Worm (Caenorhabditis elegans) whole organism, late embryonic: ENCODE results near the gene srw-99.
"Not testable (repeated sequence)": the region's sequence is repeated elsewhere in the genome, so short reads cannot be mapped to it uniquely, and the experiment has no call there.

Source experiments
- F13H6.1 ChIP-seq: sonication (generic microtip); optimal IDR thresholded peaks from 2 replicates; lab custom pipeline; 2016; ENCODE audit warnings: missing genetic modification characterization, missing compliant biosample characterization
- K02D7.2 ChIP-seq: sonication (generic microtip); optimal IDR thresholded peaks from 2 replicates; lab custom pipeline; 2017; ENCODE audit warnings: mild to moderate bottlenecking, missing genetic modification characterization, missing compliant biosample characterization
- K09A11.1 ChIP-seq: sonication (generic microtip); optimal IDR thresholded peaks from 2 replicates; lab custom pipeline; 2017; ENCODE audit warnings: antibody characterized with exemption, mild to moderate bottlenecking, missing genetic modification characterization, missing compliant biosample characterization; ENCODE audit not compliant: insufficient read depth
- T23F11.4 ChIP-seq: fragments of 200-800 bp; sonication (Bioruptor generic); optimal IDR thresholded peaks from 2 replicates; lab custom pipeline; 2018; ENCODE audit warnings: mild to moderate bottlenecking, missing genetic modification characterization, missing compliant biosample characterization
- ahr-1 ChIP-seq: sonication (generic microtip); optimal IDR thresholded peaks from 2 replicates; lab custom pipeline; 2016; ENCODE audit warnings: missing genetic modification characterization, missing compliant biosample characterization
- ceh-14 ChIP-seq: sonication (generic microtip); optimal IDR thresholded peaks from 2 replicates; lab custom pipeline; 2016; ENCODE audit warnings: missing genotype, missing genetic modification characterization, missing compliant biosample characterization
- ceh-18 ChIP-seq: sonication (generic microtip); optimal IDR thresholded peaks from 2 replicates; lab custom pipeline; 2016; ENCODE audit warnings: missing genetic modification characterization, missing compliant biosample characterization
- ceh-19 ChIP-seq: fragments of 200-800 bp; sonication (Bioruptor generic); optimal IDR thresholded peaks from 2 replicates; lab custom pipeline; 2018; ENCODE audit warnings: mild to moderate bottlenecking, missing genetic modification characterization, missing compliant biosample characterization
- ceh-30 ChIP-seq: fragments of 150-350 bp; optimal IDR thresholded peaks from 2 replicates; lab custom pipeline; 2014; ENCODE audit warnings: missing biosample characterization, missing genetic modification characterization
- ceh-31 ChIP-seq: sonication (generic microtip); optimal IDR thresholded peaks from 2 replicates; lab custom pipeline; 2016; ENCODE audit warnings: missing genetic modification characterization, missing compliant biosample characterization
- ceh-6 ChIP-seq: fragments of 200-800 bp; sonication (Bioruptor generic); optimal IDR thresholded peaks from 2 replicates; lab custom pipeline; 2018; ENCODE audit warnings: mild to moderate bottlenecking, missing genetic modification characterization, missing compliant biosample characterization
- dve-1 ChIP-seq: sonication (generic microtip); optimal IDR thresholded peaks from 2 replicates; lab custom pipeline; 2017; ENCODE audit warnings: antibody characterized with exemption, mild to moderate bottlenecking, missing genetic modification characterization, missing compliant biosample characterization
- eyg-1 ChIP-seq: sonication (generic microtip); optimal IDR thresholded peaks from 2 replicates; lab custom pipeline; 2016; ENCODE audit warnings: missing genotype, missing genetic modification characterization, missing compliant biosample characterization
- fax-1 ChIP-seq: sonication (generic microtip); optimal IDR thresholded peaks from 2 replicates; lab custom pipeline; 2016; ENCODE audit warnings: missing genotype, missing genetic modification characterization, missing compliant biosample characterization
- fkh-6 ChIP-seq: sonication (generic microtip); optimal IDR thresholded peaks from 2 replicates; lab custom pipeline; 2016; ENCODE audit warnings: missing genetic modification characterization, missing compliant biosample characterization
- gmeb-2 ChIP-seq: sonication (generic microtip); optimal IDR thresholded peaks from 2 replicates; lab custom pipeline; 2016; ENCODE audit warnings: missing genetic modification characterization, inconsistent platforms, missing compliant biosample characterization
- hlh-6 ChIP-seq: sonication (generic microtip); optimal IDR thresholded peaks from 2 replicates; lab custom pipeline; 2016; ENCODE audit warnings: missing genotype, missing genetic modification characterization, missing compliant biosample characterization
- lin-11 ChIP-seq: fragments of 200-800 bp; sonication (Bioruptor generic); optimal IDR thresholded peaks from 2 replicates; lab custom pipeline; 2018; ENCODE audit warnings: mild to moderate bottlenecking, missing genetic modification characterization, missing compliant biosample characterization
- mec-3 ChIP-seq: sonication (generic microtip); optimal IDR thresholded peaks from 2 replicates; lab custom pipeline; 2016; ENCODE audit warnings: borderline replicate concordance, missing genetic modification characterization, missing compliant biosample characterization
- nfya-1 ChIP-seq: sonication (generic microtip); optimal IDR thresholded peaks from 2 replicates; lab custom pipeline; 2017; ENCODE audit warnings: missing genetic modification characterization, mild to moderate bottlenecking, missing compliant biosample characterization, antibody characterized with exemption, moderate library complexity
- nhr-232 ChIP-seq: sonication (generic microtip); optimal IDR thresholded peaks from 2 replicates; lab custom pipeline; 2016; ENCODE audit warnings: missing genetic modification characterization, missing compliant biosample characterization
- odd-2 ChIP-seq: sonication (generic microtip); optimal IDR thresholded peaks from 2 replicates; lab custom pipeline; 2017; ENCODE audit warnings: antibody characterized with exemption, mild to moderate bottlenecking, missing genetic modification characterization, missing compliant biosample characterization
- pax-1 ChIP-seq: fragments of 150-350 bp; optimal IDR thresholded peaks from 2 replicates; lab custom pipeline; 2014; ENCODE audit warnings: missing biosample characterization, missing genetic modification characterization
- pha-2 ChIP-seq: sonication (generic microtip); optimal IDR thresholded peaks from 2 replicates; lab custom pipeline; 2017; ENCODE audit warnings: mild to moderate bottlenecking, missing genetic modification characterization, missing compliant biosample characterization
- pha-4 ChIP-seq: fragments of 150-350 bp; optimal IDR thresholded peaks from 2 replicates; lab custom pipeline; 2018; ENCODE audit warnings: missing biosample characterization, missing genetic modification reagents, missing genetic modification characterization
- pqm-1 ChIP-seq: sonication (generic microtip); optimal IDR thresholded peaks from 2 replicates; lab custom pipeline; 2016; ENCODE audit warnings: missing genetic modification characterization, missing compliant biosample characterization
- sdc-2 ChIP-seq: sonication (generic microtip); optimal IDR thresholded peaks from 2 replicates; lab custom pipeline; 2016; ENCODE audit warnings: missing genotype, missing genetic modification characterization, missing compliant biosample characterization
- sox-4 ChIP-seq: sonication (generic microtip); optimal IDR thresholded peaks from 2 replicates; lab custom pipeline; 2017; ENCODE audit warnings: mild to moderate bottlenecking, missing genetic modification characterization, inconsistent platforms, missing compliant biosample characterization
- ttx-3 ChIP-seq: sonication (generic microtip); optimal IDR thresholded peaks from 2 replicates; lab custom pipeline; 2016; ENCODE audit warnings: missing genetic modification reagents, missing genetic modification characterization, missing compliant biosample characterization
- unc-3 ChIP-seq, 2 experiments: fragments of 200-800 bp in 1 of 2; sonication (Bioruptor generic) in 1 of 2; sonication (generic microtip) in 1 of 2; conservative IDR thresholded peaks in 1 of 2; optimal IDR thresholded peaks in 1 of 2; 2 replicates each; pipeline versions ENCODE4 v1.3.6 to Lab custom; 2016 to 2022; ENCODE audit warnings: missing compliant biosample characterization in 2 of 2, missing genetic modification characterization in 2 of 2, missing genetic modification reagents in 1 of 2
- zip-5 ChIP-seq: sonication (generic microtip); optimal IDR thresholded peaks from 2 replicates; lab custom pipeline; 2016; ENCODE audit warnings: missing genetic modification characterization, missing compliant biosample characterization
- ztf-16 ChIP-seq: sonication (generic microtip); optimal IDR thresholded peaks from 2 replicates; lab custom pipeline; 2017; ENCODE audit warnings: missing genetic modification characterization, missing compliant biosample characterization

srw-99 gene

DNA sequence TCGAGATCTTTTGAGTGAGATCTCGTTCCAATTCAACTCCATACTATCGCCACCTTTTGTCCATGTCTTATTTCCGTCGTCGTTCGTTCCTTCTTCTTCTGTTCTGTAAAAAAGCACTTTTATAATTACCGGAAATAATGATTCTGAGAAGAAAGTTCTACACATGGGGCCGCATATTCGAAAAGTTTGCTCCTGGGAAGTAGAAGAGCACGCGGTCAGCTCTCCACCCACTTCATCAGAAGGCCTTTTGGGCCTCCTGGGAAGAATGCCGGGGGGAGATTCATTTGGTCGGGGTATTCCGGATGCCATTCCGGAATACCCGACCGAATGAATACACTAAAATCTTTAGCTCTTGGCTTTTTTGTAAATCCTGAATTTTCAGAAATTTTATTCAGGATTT lies 16.0 kb upstream of the srw-99 start, which contains the start of gene Y46H3C.5:
Gene Y46H3C.5, minus strand, starts transcription at position 2 of the 400 bp plus-strand sequence.
- not testable (repeated sequence) for TF ChIP-seq zip-5, pax-1, ztf-16 (tag; lab: Kevin White, UChicago)

- TF ChIP-seq sdc-2, pqm-1, K09A11.1 (tag; lab: Kevin White, UChicago): not testable (repeated sequence)
Measured at ce11 chrV:1693876-1694275, 14.7 kb upstream of the srw-99 start, which contains the start of gene Y46H3C.7. Y46H3C.7 (minus strand) TSS chrV:1694022.

ce11 chrV:1698400-1698799 lies 10.1 kb upstream of the srw-99 start:
- no peak for TF ChIP-seq lin-11 (tag; lab: Kevin White, UChicago)
- TF ChIP-seq ceh-19: no peak
- no peak for TF ChIP-seq F13H6.1 (tag; lab: Kevin White, UChicago)
- no peak for TF ChIP-seq dve-1 (tag; lab: Kevin White, UChicago)
- TF ChIP-seq odd-2 (tag; lab: Kevin White, UChicago): no peak
- TF ChIP-seq ceh-6 (GFP tag; lab: Kevin White, UChicago): no peak
- TF ChIP-seq K09A11.1 (tag; lab: Kevin White, UChicago): no peak
- no peak for TF ChIP-seq gmeb-2 (tag; lab: Kevin White, UChicago)
- no peak for TF ChIP-seq ceh-18 (tag; lab: Kevin White, UChicago)
- TF ChIP-seq ztf-16 (tag; lab: Kevin White, UChicago): no peak
- no peak for TF ChIP-seq hlh-6 (tag; lab: Kevin White, UChicago)
- no peak for TF ChIP-seq K02D7.2 (tag; lab: Kevin White, UChicago)
- no peak for TF ChIP-seq pax-1 (tag; lab: Kevin White, UChicago)
- TF ChIP-seq ttx-3 (tag; lab: Kevin White, UChicago): no peak
- no peak for TF ChIP-seq nfya-1 (tag; lab: Kevin White, UChicago)
- TF ChIP-seq sdc-2 (tag; lab: Kevin White, UChicago): no peak
- TF ChIP-seq pha-4 (tag; lab: Kevin White, UChicago): no peak
- no peak for TF ChIP-seq fax-1
- no peak for TF ChIP-seq fkh-6 (tag; lab: Kevin White, UChicago)
- no peak for TF ChIP-seq ahr-1 (tag; lab: Kevin White, UChicago)

DNA sequence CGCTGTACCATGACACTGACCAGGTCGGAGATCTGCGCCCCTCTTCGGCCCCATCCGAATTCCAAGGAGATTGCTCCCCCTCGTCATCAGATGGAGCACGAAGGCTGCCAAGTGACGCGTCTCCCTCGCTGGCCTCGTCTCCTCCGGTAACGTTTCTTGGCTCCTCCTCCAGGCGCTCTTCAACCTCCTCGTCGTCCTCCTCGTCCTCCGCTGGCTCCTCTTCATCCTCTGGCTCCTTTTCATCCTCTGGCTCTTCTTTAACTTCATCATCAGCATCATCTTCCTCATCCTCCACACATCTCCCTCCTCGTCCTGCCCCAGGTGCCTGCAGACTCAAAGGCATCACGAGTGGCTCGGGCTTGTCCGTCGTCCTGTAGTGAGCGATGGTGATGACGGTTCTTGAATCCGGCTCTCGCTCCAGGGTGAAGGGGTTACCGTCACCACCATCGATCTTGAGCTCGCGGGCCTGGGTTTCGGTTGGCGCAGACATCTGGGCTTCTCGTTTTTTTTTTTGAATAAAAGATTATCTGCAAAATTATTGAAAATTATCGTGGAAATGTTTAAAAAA lies 9.2 kb upstream of the srw-99 start:
- TF ChIP-seq pha-2 (tag; lab: Kevin White, UChicago) (no peak), T23F11.4 (GFP tag; lab: Kevin White, UChicago) (no peak), K02D7.2 (tag; lab: Kevin White, UChicago) (no peak), ceh-30 (tag; lab: Kevin White, UChicago) (no peak), mec-3 (tag; lab: Kevin White, UChicago) (no peak), eyg-1 (no peak), K09A11.1 (tag; lab: Kevin White, UChicago) (no peak), ceh-14 (no peak), pax-1 (tag; lab: Kevin White, UChicago) (no peak), ceh-6 (GFP tag; lab: Kevin White, UChicago) (no peak), nhr-232 (tag; lab: Kevin White, UChicago) (no peak), sox-4 (tag; lab: Kevin White, UChicago) (no peak), unc-3 (GFP tag; conservative IDR thresholded peaks at IDR 0.05; lab: Robert Waterston, UW) (no peak), unc-3 (tag; optimal IDR thresholded peaks at IDR 0.05; lab: Kevin White, UChicago) (no peak), ceh-31 (tag; lab: Kevin White, UChicago) (no peak)
